Worm (Caenorhabditis elegans) whole organism, L2 larva: Measurements from ENCODE around the gene eef-1G.
A peak's percentile ranks its signal among the peaks of the same experiment; 100 is the strongest.

Experiments used
- C34F6.9 ChIP-seq: fragments of 150-350 bp; optimal IDR thresholded peaks from 2 replicates; lab custom pipeline; 2014; ENCODE audit warnings: missing biosample characterization, missing genetic modification characterization
- F13H6.1 ChIP-seq: sonication (generic microtip); optimal IDR thresholded peaks from 2 replicates; lab custom pipeline; 2016; ENCODE audit warnings: missing genetic modification characterization, missing compliant biosample characterization
- ZK546.5 ChIP-seq: sonication (generic microtip); optimal IDR thresholded peaks from 2 replicates; lab custom pipeline; 2017; ENCODE audit warnings: missing biosample characterization, missing genetic modification characterization
- alr-1 ChIP-seq: fragments of 150-350 bp; optimal IDR thresholded peaks from 2 replicates; lab custom pipeline; 2014; ENCODE audit warnings: missing biosample characterization, missing genetic modification characterization
- ama-1 ChIP-seq: fragments of 150-350 bp; optimal IDR thresholded peaks from 2 replicates; lab custom pipeline; 2018; ENCODE audit warnings: inconsistent platforms
- blmp-1 ChIP-seq: sonication (generic microtip); optimal IDR thresholded peaks from 2 replicates; lab custom pipeline; 2017; ENCODE audit warnings: missing genetic modification characterization, mild to moderate bottlenecking, missing compliant biosample characterization, antibody characterized with exemption, moderate library complexity; ENCODE audit not compliant: insufficient read depth
- ceh-82 ChIP-seq: fragments of 150-350 bp; optimal IDR thresholded peaks from 2 replicates; lab custom pipeline; 2014; ENCODE audit warnings: missing biosample characterization, missing genetic modification characterization
- crh-2 ChIP-seq: sonication (generic microtip); optimal IDR thresholded peaks from 2 replicates; lab custom pipeline; 2017; ENCODE audit warnings: missing biosample characterization, missing genetic modification characterization
- egl-27 ChIP-seq: sonication (generic microtip); optimal IDR thresholded peaks from 3 replicates; lab custom pipeline; 2017; ENCODE audit warnings: missing biosample characterization, missing genetic modification reagents, missing genetic modification characterization
- elt-1 ChIP-seq: fragments of 150-350 bp; optimal IDR thresholded peaks from 2 replicates; lab custom pipeline; 2014; ENCODE audit warnings: missing biosample characterization, missing genetic modification characterization
- elt-3 ChIP-seq: sonication (generic microtip); optimal IDR thresholded peaks from 2 replicates; lab custom pipeline; 2017; ENCODE audit warnings: missing biosample characterization, missing genetic modification characterization
- fos-1 ChIP-seq: fragments of 150-350 bp; optimal IDR thresholded peaks from 2 replicates; lab custom pipeline; 2014; ENCODE audit warnings: missing biosample characterization, missing genetic modification characterization
- gmeb-1 ChIP-seq: fragments of 150-350 bp; optimal IDR thresholded peaks from 2 replicates; lab custom pipeline; 2014; ENCODE audit warnings: missing biosample characterization, missing genetic modification characterization
- lin-13 ChIP-seq: fragments of 150-350 bp; optimal IDR thresholded peaks from 2 replicates; lab custom pipeline; 2014; ENCODE audit warnings: missing biosample characterization, missing genetic modification reagents, missing genetic modification characterization
- lin-39 ChIP-seq: fragments of 150-350 bp; optimal IDR thresholded peaks from 2 replicates; lab custom pipeline; 2014; ENCODE audit warnings: missing biosample characterization, missing genetic modification reagents, missing genetic modification characterization
- lsy-2 ChIP-seq, 2 experiments: fragments of 150-350 bp in 1 of 2; sonication (generic microtip) in 1 of 2; optimal IDR thresholded peaks; 2 replicates each; lab custom pipeline; 2014 to 2017; ENCODE audit warnings: missing biosample characterization in 2 of 2, missing genetic modification characterization in 2 of 2
- mab-5 ChIP-seq: fragments of 150-350 bp; optimal IDR thresholded peaks from 2 replicates; lab custom pipeline; 2014; ENCODE audit warnings: missing biosample characterization, missing genetic modification characterization
- mbf-1 ChIP-seq: sonication (generic microtip); optimal IDR thresholded peaks from 2 replicates; lab custom pipeline; 2017; ENCODE audit warnings: missing biosample characterization, missing genetic modification characterization
- mdl-1 ChIP-seq, 2 experiments: fragments of 150-350 bp in 1 of 2; sonication (generic microtip) in 1 of 2; optimal IDR thresholded peaks; 2 replicates each; lab custom pipeline; 2017; ENCODE audit warnings: missing biosample characterization in 2 of 2, missing genetic modification characterization in 2 of 2
- nhr-10 ChIP-seq: sonication (generic microtip); optimal IDR thresholded peaks from 2 replicates; lab custom pipeline; 2017; ENCODE audit warnings: missing biosample characterization, missing genetic modification characterization
- nhr-11 ChIP-seq: fragments of 150-350 bp; optimal IDR thresholded peaks from 2 replicates; lab custom pipeline; 2014; ENCODE audit warnings: missing biosample characterization, missing genetic modification characterization
- nhr-12 ChIP-seq: fragments of 150-350 bp; optimal IDR thresholded peaks from 2 replicates; lab custom pipeline; 2014; ENCODE audit warnings: missing biosample characterization, missing genetic modification characterization
- nhr-129 ChIP-seq: fragments of 150-350 bp; optimal IDR thresholded peaks from 2 replicates; lab custom pipeline; 2014; ENCODE audit warnings: missing biosample characterization, missing genetic modification characterization
- nhr-21 ChIP-seq: fragments of 150-350 bp; optimal IDR thresholded peaks from 2 replicates; lab custom pipeline; 2014; ENCODE audit warnings: missing biosample characterization, missing genetic modification characterization
- nhr-25 ChIP-seq: fragments of 150-350 bp; sonication (generic microtip); optimal IDR thresholded peaks from 3 replicates; lab custom pipeline; 2014; ENCODE audit warnings: missing biosample characterization, missing genetic modification characterization
- nhr-77 ChIP-seq: fragments of 150-350 bp; optimal IDR thresholded peaks from 2 replicates; lab custom pipeline; 2014; ENCODE audit warnings: missing biosample characterization, missing genetic modification characterization
- peb-1 ChIP-seq: fragments of 150-350 bp; optimal IDR thresholded peaks from 2 replicates; lab custom pipeline; 2014; ENCODE audit warnings: missing biosample characterization, missing genetic modification characterization
- sem-4 ChIP-seq: fragments of 150-350 bp; optimal IDR thresholded peaks from 2 replicates; lab custom pipeline; 2014; ENCODE audit warnings: missing biosample characterization, missing genetic modification reagents, missing genetic modification characterization
- skn-1 ChIP-seq: sonication (generic microtip); optimal IDR thresholded peaks from 2 replicates; lab custom pipeline; 2017; ENCODE audit warnings: missing biosample characterization, missing genetic modification characterization
- sma-3 ChIP-seq: sonication (generic microtip); optimal IDR thresholded peaks from 2 replicates; lab custom pipeline; 2016; ENCODE audit warnings: missing genetic modification reagents, missing genetic modification characterization, missing compliant biosample characterization
- sma-9 ChIP-seq, 2 experiments: fragments of 150-350 bp in 1 of 2; sonication (generic microtip) in 1 of 2; optimal IDR thresholded peaks; 2 replicates each; lab custom pipeline; 2014 to 2016; ENCODE audit warnings: missing genetic modification characterization in 2 of 2, mild to moderate bottlenecking in 1 of 2, missing biosample characterization in 1 of 2, missing compliant biosample characterization in 1 of 2, missing genetic modification reagents in 1 of 2, moderate library complexity in 1 of 2
- snpc-4 ChIP-seq: fragments of 150-350 bp; optimal IDR thresholded peaks from 2 replicates; lab custom pipeline; 2014; ENCODE audit warnings: missing biosample characterization, missing genetic modification characterization
- unc-39 ChIP-seq: fragments of 150-350 bp; optimal IDR thresholded peaks from 2 replicates; lab custom pipeline; 2014; ENCODE audit warnings: missing biosample characterization, missing genetic modification characterization
- unc-55 ChIP-seq: fragments of 150-350 bp; sonication (generic microtip); optimal IDR thresholded peaks from 3 replicates; lab custom pipeline; 2014; ENCODE audit warnings: missing biosample characterization, missing genetic modification reagents, missing genetic modification characterization
- unc-62 ChIP-seq: fragments of 150-350 bp; optimal IDR thresholded peaks from 2 replicates; lab custom pipeline; 2014; ENCODE audit warnings: missing biosample characterization, missing genetic modification reagents, missing genetic modification characterization
- ztf-1 ChIP-seq: fragments of 200-800 bp; sonication (Bioruptor generic); conservative IDR thresholded peaks from 2 replicates; pipeline ENCODE4 v1.3.6; 2022; ENCODE audit warnings: missing genetic modification characterization, missing compliant biosample characterization
- ztf-11 ChIP-seq: sonication (generic microtip); optimal IDR thresholded peaks from 2 replicates; lab custom pipeline; 2017; ENCODE audit warnings: missing biosample characterization, missing genetic modification characterization
- ztf-4 ChIP-seq: fragments of 150-350 bp; optimal IDR thresholded peaks from 2 replicates; lab custom pipeline; 2014; ENCODE audit warnings: missing biosample characterization, missing genetic modification characterization

The eef-1G gene

DNA sequence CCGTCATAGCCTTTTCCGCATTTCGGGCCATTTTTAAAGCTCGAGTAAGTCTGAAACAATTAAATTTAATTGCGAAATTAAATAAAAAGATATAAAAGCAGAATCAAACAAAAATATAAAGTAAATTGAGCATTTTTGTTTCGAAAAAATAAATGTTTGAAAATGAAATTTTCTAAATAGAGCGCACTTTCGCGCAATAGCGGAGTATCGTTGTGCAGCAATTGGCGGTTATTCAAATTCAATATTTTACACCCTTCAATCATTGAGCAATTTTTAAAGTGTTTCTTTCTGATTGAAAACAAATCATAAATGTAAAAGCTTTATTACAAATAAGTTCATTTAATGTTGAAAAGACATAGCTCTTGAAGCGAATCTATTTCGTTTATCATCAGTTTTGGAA is 35.1 kb downstream of the eef-1G start, which contains the start of gene isy-1:
TSS of gene isy-1 (minus strand) at position 50 of the 400 bp plus-strand sequence.
- TF ChIP-seq unc-39 (tag; lab: Kevin White, UChicago): no peak
- no peak for TF ChIP-seq skn-1
- peak; percentile 86 for TF ChIP-seq sma-9 (GFP tag; optimal IDR thresholded peaks at IDR 0.05; lab: Kevin White, UChicago)
- TF ChIP-seq sma-9 (tag; optimal IDR thresholded peaks at IDR 0.05; lab: Kevin White, UChicago): no peak
- no peak for TF ChIP-seq nhr-77 (tag; lab: Kevin White, UChicago)
- TF ChIP-seq crh-2 (tag; lab: Kevin White, UChicago): peak; percentile 79
- TF ChIP-seq ztf-4 (tag; lab: Kevin White, UChicago): no peak
- peak; percentile 50 for TF ChIP-seq nhr-21 (tag; lab: Kevin White, UChicago)
- peak; percentile 38 for TF ChIP-seq fos-1
- TF ChIP-seq egl-27 (tag; lab: Kevin White, UChicago): no peak
- no peak for TF ChIP-seq mbf-1 (tag; lab: Kevin White, UChicago)
- peak; percentile 52 for TF ChIP-seq mab-5 (tag; lab: Kevin White, UChicago)
- peak; percentile 18 to 86 for TF ChIP-seq lsy-2 (tag; optimal IDR thresholded peaks at IDR 0.05; lab: Kevin White, UChicago)
- TF ChIP-seq C34F6.9 (tag; lab: Kevin White, UChicago): peak; percentile 95
- peak; percentile 58 for TF ChIP-seq nhr-129
- peak; percentile 41 for TF ChIP-seq sma-3 (GFP tag; lab: Kevin White, UChicago)
- TF ChIP-seq snpc-4: peak; percentile 57
- TF ChIP-seq F13H6.1: peak; percentile 32
- peak; percentile 96 for TF ChIP-seq gmeb-1 (tag; lab: Kevin White, UChicago)
- no peak for TF ChIP-seq nhr-12 (tag; lab: Kevin White, UChicago)
- no peak for TF ChIP-seq nhr-10
- no peak for TF ChIP-seq ceh-82 (tag; lab: Kevin White, UChicago)
- TF ChIP-seq lin-39 (tag; lab: Kevin White, UChicago): no peak
- TF ChIP-seq peb-1 (tag; lab: Kevin White, UChicago): no peak
- TF ChIP-seq blmp-1 (tag; lab: Kevin White, UChicago): peak; percentile 48
- peak; percentile 6 for TF ChIP-seq ZK546.5 (tag; lab: Kevin White, UChicago)
- TF ChIP-seq unc-55 (GFP tag; lab: Kevin White, UChicago): peak; percentile 91
- TF ChIP-seq nhr-25 (tag; lab: Kevin White, UChicago): no peak
- peak; percentile 75 for TF ChIP-seq lin-13 (GFP tag; lab: Kevin White, UChicago)
- no peak for TF ChIP-seq unc-62 (GFP tag; lab: Kevin White, UChicago)

- TF ChIP-seq fos-1 (no peak), nhr-11 (tag; lab: Kevin White, UChicago) (no peak), elt-1 (no peak), nhr-21 (tag; lab: Kevin White, UChicago) (no peak), gmeb-1 (tag; lab: Kevin White, UChicago) (no peak), ztf-1 (no peak), alr-1 (tag; lab: Kevin White, UChicago) (no peak), nhr-10 (no peak), ama-1 (lab: Kevin White, UChicago) (no peak), F13H6.1 (no peak), ztf-11 (tag; lab: Kevin White, UChicago) (no peak), lin-13 (GFP tag; lab: Kevin White, UChicago) (no peak), nhr-12 (tag; lab: Kevin White, UChicago) (no peak), sem-4 (no peak), sma-9 (GFP tag; optimal IDR thresholded peaks at IDR 0.05; lab: Kevin White, UChicago) (no peak), sma-9 (tag; optimal IDR thresholded peaks at IDR 0.05; lab: Kevin White, UChicago) (no peak), elt-3 (tag; lab: Kevin White, UChicago) (no peak), mdl-1 (tag; optimal IDR thresholded peaks at IDR 0.05; lab: Kevin White, UChicago) (no peak), unc-39 (tag; lab: Kevin White, UChicago) (no peak), unc-55 (GFP tag; lab: Kevin White, UChicago) (no peak)
Observed at ce11 chrV:11002434-11002833, 36.9 kb downstream of the eef-1G start, which contains the start of gene F53B7.4. Gene F53B7.4, minus strand, starts transcription at chrV:11002534.

ce11 chrV:11004094-11004493 is 38.6 kb downstream of the eef-1G start:
- no peak for TF ChIP-seq egl-27 (tag; lab: Kevin White, UChicago)
- TF ChIP-seq snpc-4: no peak
- no peak for TF ChIP-seq nhr-12 (tag; lab: Kevin White, UChicago)
- TF ChIP-seq F13H6.1: no peak
